Worm (Caenorhabditis elegans): ENCODE data around the gene F11A5.5.

Gene F11A5.5

ce11 chrV:16218972-16219757 lies 21.0 kb downstream of the F11A5.5 start, which contains the start of gene glc-1:
glc-1 (plus strand) TSS chrV:16219634.
- TF ChIP-seq nhr-12 (tag; optimal IDR thresholded peaks at IDR 0.05) (no peak), elt-3 (tag; optimal IDR thresholded peaks at IDR 0.05) (peak in 1 of 6 experiments; percentile 87), F16B12.6 (tag; optimal IDR thresholded peaks at IDR 0.05) (no peak), lin-35 (GFP tag; optimal IDR thresholded peaks at IDR 0.05) (peak in 1 of 2 experiments; percentile 9), blmp-1 (tag; optimal IDR thresholded peaks at IDR 0.05) (peak; percentile 30), elt-2 (tag; optimal IDR thresholded peaks at IDR 0.05) (peak; percentile 15)

ce11 chrV:16220020-16220419 lies 21.9 kb downstream of the F11A5.5 start:
- no peak for TF ChIP-seq swsn-7 (tag; optimal IDR thresholded peaks at IDR 0.05)

ce11 chrV:16224027-16224426 lies 25.9 kb downstream of the F11A5.5 start, which contains the start of gene stdh-2:
stdh-2 (plus strand) TSS chrV:16224327.
- TF ChIP-seq lin-15B (tag; optimal IDR thresholded peaks at IDR 0.05): no peak

- no peak for TF ChIP-seq rnt-1 (tag; optimal IDR thresholded peaks at IDR 0.05)
- TF ChIP-seq snpc-4 (tag; optimal IDR thresholded peaks at IDR 0.05): peak; percentile 69
Measured at ce11 chrV:16225524-16226116, 27.5 kb downstream of the F11A5.5 start.

ce11 chrV:16226581-16226980 lies 28.5 kb downstream of the F11A5.5 start, which contains the start of gene F11A5.13:
F11A5.13 (minus strand) TSS chrV:16226681.
- TF ChIP-seq pag-3 (tag; optimal IDR thresholded peaks at IDR 0.05; ENCODE audit: borderline replicate concordance, insufficient read depth): no peak
- TF ChIP-seq nhr-90 (tag; optimal IDR thresholded peaks at IDR 0.05; ENCODE audit: poor library complexity): no peak
- TF ChIP-seq fkh-8 (tag; optimal IDR thresholded peaks at IDR 0.05): no peak
- TF ChIP-seq zag-1 (tag; optimal IDR thresholded peaks at IDR 0.05): no peak
- no peak for TF ChIP-seq blmp-1 (tag; optimal IDR thresholded peaks at IDR 0.05)
- no peak for TF ChIP-seq aha-1 (tag; optimal IDR thresholded peaks at IDR 0.05)
- no peak for TF ChIP-seq lin-39 (tag; optimal IDR thresholded peaks at IDR 0.05)
- TF ChIP-seq ceh-82 (tag; optimal IDR thresholded peaks at IDR 0.05): no peak
- no peak for TF ChIP-seq mep-1 (tag; optimal IDR thresholded peaks at IDR 0.05)
- TF ChIP-seq vab-15 (tag; optimal IDR thresholded peaks at IDR 0.05): no peak
- no peak for TF ChIP-seq pax-3 (tag; optimal IDR thresholded peaks at IDR 0.05)
- TF ChIP-seq ceh-63 (GFP tag; optimal IDR thresholded peaks at IDR 0.05): no peak
- no peak for TF ChIP-seq ztf-4 (tag; optimal IDR thresholded peaks at IDR 0.05)
- no peak for TF ChIP-seq mdl-1 (tag; optimal IDR thresholded peaks at IDR 0.05)
- no peak for TF ChIP-seq Y116A8C.19 (tag; optimal IDR thresholded peaks at IDR 0.05; ENCODE audit: borderline replicate concordance)
- TF ChIP-seq unc-62 (GFP tag; optimal IDR thresholded peaks at IDR 0.05): no peak
- no peak for TF ChIP-seq mab-9 (GFP tag; IDR thresholded peaks at IDR 0.05)
- TF ChIP-seq unc-98 (GFP tag; IDR thresholded peaks at IDR 0.05): no peak

ce11 chrV:16229439-16229838 lies 31.3 kb downstream of the F11A5.5 start:
- TF ChIP-seq dpl-1 (GFP tag; optimal IDR thresholded peaks at IDR 0.05) (no peak), ets-5 (GFP tag; IDR thresholded peaks at IDR 0.05) (no peak), lin-15B (tag; optimal IDR thresholded peaks at IDR 0.05) (no peak), Y116A8C.19 (tag; optimal IDR thresholded peaks at IDR 0.05; ENCODE audit: borderline replicate concordance) (no peak), aly-2 (tag; optimal IDR thresholded peaks at IDR 0.05) (no peak), fos-1 (tag; optimal IDR thresholded peaks at IDR 0.05) (no peak), F16B12.6 (tag; optimal IDR thresholded peaks at IDR 0.05) (no peak)

Measured in whole organism, L1 larva.